Worm (Caenorhabditis elegans) whole organism, early embryonic: ENCODE data around the gene copz-1.

Experiments
- ama-1 ChIP-seq: fragments of 150-350 bp; optimal IDR thresholded peaks from 2 replicates; lab custom pipeline; 2014
- ceh-13 ChIP-seq: fragments of 200-800 bp; sonication (Bioruptor generic); optimal IDR thresholded peaks from 2 replicates; lab custom pipeline; 2018; ENCODE audit warnings: mild to moderate bottlenecking, missing genetic modification characterization, missing compliant biosample characterization
- ceh-36 ChIP-seq: sonication (generic microtip); optimal IDR thresholded peaks from 2 replicates; lab custom pipeline; 2016; ENCODE audit warnings: missing genetic modification characterization, inconsistent platforms, missing compliant biosample characterization
- ets-7 ChIP-seq: sonication (generic microtip); optimal IDR thresholded peaks from 2 replicates; lab custom pipeline; 2016; ENCODE audit warnings: missing genotype, missing genetic modification characterization, missing compliant biosample characterization
- hmbx-1 ChIP-seq: sonication (generic microtip); optimal IDR thresholded peaks from 2 replicates; lab custom pipeline; 2016; ENCODE audit warnings: mild to moderate bottlenecking, missing genetic modification characterization, missing compliant biosample characterization
- hmg-4 ChIP-seq: fragments of 200-800 bp; sonication (Bioruptor generic); optimal IDR thresholded peaks from 2 replicates; lab custom pipeline; 2018; ENCODE audit warnings: mild to moderate bottlenecking, missing genetic modification characterization, missing compliant biosample characterization
- hnd-1 ChIP-seq: sonication (generic microtip); optimal IDR thresholded peaks from 2 replicates; lab custom pipeline; 2016; ENCODE audit warnings: missing genetic modification characterization, missing compliant biosample characterization
- pes-1 ChIP-seq: fragments of 200-800 bp; sonication (Bioruptor generic); IDR thresholded peaks from 2 replicates; pipeline ENCODE4 v1.3.6; 2022; ENCODE audit warnings: missing genetic modification reagents, missing genetic modification characterization, missing compliant biosample characterization
- scrt-1 ChIP-seq: fragments of 200-800 bp; sonication (Bioruptor generic); IDR thresholded peaks from 2 replicates; pipeline ENCODE4 v1.3.6; 2022; ENCODE audit warnings: missing genetic modification characterization, missing compliant biosample characterization
- tra-4 ChIP-seq: sonication (generic microtip); optimal IDR thresholded peaks from 2 replicates; lab custom pipeline; 2017; ENCODE audit warnings: missing genetic modification characterization, missing compliant biosample characterization

ce11 chrII:10834717-10835116 is 38.0 kb upstream of the copz-1 start:
- TF ChIP-seq ama-1 (lab: Kevin White, UChicago) (no peak), pes-1 (no peak), tra-4 (tag; lab: Kevin White, UChicago) (no peak), hnd-1 (tag; lab: Kevin White, UChicago) (no peak), scrt-1 (no peak), ceh-36 (tag; lab: Kevin White, UChicago) (no peak), ceh-13 (GFP tag; lab: Kevin White, UChicago) (no peak), hmbx-1 (tag; lab: Kevin White, UChicago) (no peak), hmg-4 (GFP tag; lab: Kevin White, UChicago) (no peak), ets-7 (tag; lab: Kevin White, UChicago) (no peak)
